3 fruit fly cellular contexts compared by ENCODE assay signal in genomic region chr3L:16807558-16807957, dm6.
A peak's percentile ranks its signal among the peaks of the same experiment; 100 is the strongest.
TF ChIP-seq lines count a peak whose summit lies in the region.

Gene CG9674 (minus strand): TSS chr3L:16807731.

- no peak for TF ChIP-seq CTCF in whole organism, embryonic (GFP tag; optimal IDR thresholded peaks at IDR 0.05; lab: Kevin White, UChicago)

TF ChIP-seq in whole organism, embryonic, 481 proteins besides CTCF, POLR2A, EP300 and RAD21:
- peak; percentile 59; the same call in 1 of the 2 replicates for TF ChIP-seq CG4360 (GFP tag; IDR thresholded peaks at IDR 0.05; lab: Robert Waterston, UW)
- peak; percentile 72 for TF ChIP-seq nom (GFP tag; optimal IDR thresholded peaks at IDR 0.05; lab: Kevin White, UChicago)
- TF ChIP-seq CG14965 (GFP tag; optimal IDR thresholded peaks at IDR 0.05; lab: Kevin White, UChicago; ENCODE audit: borderline replicate concordance) = no peak
- TF ChIP-seq Kr (GFP tag; optimal IDR thresholded peaks at IDR 0.05; lab: Kevin White, UChicago) = no peak
- no peak for TF ChIP-seq CG1647 (GFP tag; optimal IDR thresholded peaks at IDR 0.05; lab: Kevin White, UChicago)
- no peak for TF ChIP-seq z (GFP tag; IDR thresholded peaks at IDR 0.05; lab: Robert Waterston, UW)
- no peak for TF ChIP-seq scrt (GFP tag; optimal IDR thresholded peaks at IDR 0.05; lab: Kevin White, UChicago)
- no peak for TF ChIP-seq CG6654 (GFP tag; optimal IDR thresholded peaks at IDR 0.05; lab: Kevin White, UChicago)
- peak; percentile 14; the same call in 1 of the 2 replicates for TF ChIP-seq seq (GFP tag; IDR thresholded peaks at IDR 0.05; lab: Robert Waterston, UW)
- TF ChIP-seq Blimp-1 (GFP tag; optimal IDR thresholded peaks at IDR 0.05; lab: Kevin White, UChicago) = no peak
- TF ChIP-seq Trl (optimal IDR thresholded peaks at IDR 0.05; lab: Kevin White, UChicago) = peak; percentile 51
- no peak for TF ChIP-seq Trl (GFP tag; optimal IDR thresholded peaks at IDR 0.05; lab: Kevin White, UChicago)

TF ChIP-seq in whole organism, prepupa, 60 proteins besides CTCF, POLR2A, EP300 and RAD21:
- TF ChIP-seq CG9139 (GFP tag; optimal IDR thresholded peaks at IDR 0.05; lab: Kevin White, UChicago) (peak; percentile 14), ss (GFP tag; optimal IDR thresholded peaks at IDR 0.05; lab: Kevin White, UChicago) (peak; percentile 22 to 25), Eip78C (GFP tag; lab: Kevin White, UChicago) (peak; percentile 20), svp (GFP tag; lab: Kevin White, UChicago) (no peak)

TF ChIP-seq in whole organism, pupa, 21 proteins besides CTCF, POLR2A, EP300 and RAD21:
- TF ChIP-seq CG13204 (GFP tag; optimal IDR thresholded peaks at IDR 0.05; lab: Kevin White, UChicago) (no peak), Snoo (tag; optimal IDR thresholded peaks at IDR 0.05; lab: Kevin White, UChicago) (no peak), CG4496 (GFP tag; IDR thresholded peaks at IDR 0.05; lab: Robert Waterston, UW) (no peak), EcR (GFP tag; optimal IDR thresholded peaks at IDR 0.05; lab: Kevin White, UChicago) (peak; percentile 9), Ets98B (GFP tag; IDR thresholded peaks at IDR 0.05; lab: Robert Waterston, UW) (no peak)
TF ChIP-seq in whole organism, pupa: peak in this region for 1.
